Fruit fly (Drosophila melanogaster) whole organism: ENCODE data around the gene CG31955.

Experiments
- CG8478 ChIP-seq: fragments of >200 bp; optimal IDR thresholded peaks from 2 replicates; lab custom pipeline; 2018; ENCODE audit warnings: inconsistent platforms
- Dll ChIP-seq: fragments of >200 bp; optimal IDR thresholded peaks from 2 replicates; lab custom pipeline; 2017
- EcR ChIP-seq, 2 experiments: fragments of >200 bp; optimal IDR thresholded peaks; 2 replicates each; lab custom pipeline; 2017; ENCODE audit warnings: missing biosample characterization in 2 of 2, missing genetic modification characterization in 2 of 2, missing genetic modification reagents in 2 of 2
- pan ChIP-seq: fragments of >200 bp; optimal IDR thresholded peaks from 2 replicates; lab custom pipeline; 2017
- psq ChIP-seq: fragments of >200 bp; optimal IDR thresholded peaks from 2 replicates; lab custom pipeline; 2017
- usp ChIP-seq: fragments of >200 bp; optimal IDR thresholded peaks from 2 replicates; lab custom pipeline; 2017; ENCODE audit warnings: missing biosample characterization, missing genetic modification characterization, mixed read lengths

Gene CG31955

DNA sequence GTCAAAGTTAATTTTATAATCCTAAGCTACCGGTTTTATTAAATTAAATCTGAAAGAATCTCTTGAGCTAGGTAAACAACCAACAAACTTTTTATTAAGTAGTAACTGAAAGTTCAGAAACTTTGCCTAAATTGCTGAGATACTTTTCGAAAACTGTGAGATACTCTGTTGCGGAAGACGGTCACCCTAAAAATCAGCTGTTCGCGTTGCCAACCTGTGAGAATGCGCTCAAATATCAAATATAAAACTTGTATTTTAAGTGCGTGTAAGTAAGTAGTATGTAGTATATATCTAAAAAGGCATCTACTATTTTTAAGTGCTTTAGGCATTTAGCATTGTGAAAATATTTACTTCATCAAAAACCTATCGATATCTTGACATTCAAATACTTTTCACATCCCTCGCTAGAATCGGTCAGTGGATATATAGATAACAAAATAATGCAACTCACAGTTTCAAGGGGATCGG is at the start of gene CG31955, which contains the start of gene CG2818:
Gene CG31955, minus strand, starts transcription at position 157 of the 468 bp plus-strand sequence.
Gene CG2818, plus strand, starts transcription at position 412 of the 468 bp plus-strand sequence.
- TF ChIP-seq psq (lab: Kevin White, UChicago), result no peak
- no peak for TF ChIP-seq usp (GFP tag; lab: Kevin White, UChicago)
- TF ChIP-seq pan (lab: Kevin White, UChicago), result no peak
- no peak for TF ChIP-seq CG8478 (lab: Kevin White, UChicago)
- TF ChIP-seq EcR (GFP tag; optimal IDR thresholded peaks at IDR 0.05; lab: Kevin White, UChicago), result no peak
- no peak for TF ChIP-seq Dll (lab: Kevin White, UChicago)

DNA sequence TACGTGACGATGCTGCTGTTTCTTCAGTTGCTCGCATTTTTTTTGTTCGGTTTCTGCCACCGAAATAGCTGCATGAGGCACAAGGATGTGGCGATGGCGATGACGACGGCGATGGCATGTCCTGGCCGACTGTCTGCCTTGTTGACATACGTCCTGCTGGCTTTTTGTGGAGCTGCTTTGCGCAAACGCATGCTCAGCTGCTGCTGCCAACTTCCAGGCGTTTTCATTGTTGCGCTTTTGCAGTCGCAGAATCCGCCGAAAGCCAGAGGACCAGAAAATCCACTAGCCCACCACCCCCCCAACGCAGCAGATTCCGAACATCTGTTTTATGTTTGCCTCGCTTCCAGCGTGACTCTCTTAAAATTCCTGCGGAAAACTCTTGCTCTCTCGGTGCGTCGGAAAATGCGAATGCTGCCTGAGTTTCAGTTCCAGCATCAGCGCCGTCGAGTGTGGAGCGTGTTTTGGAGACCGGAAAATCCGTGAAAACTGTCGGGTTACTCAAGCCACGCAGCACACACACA is 44.0 kb upstream of the CG31955 start, which contains the start of gene CG43707:
Gene CG43707, plus strand, starts transcription at position 426 of the 521 bp plus-strand sequence.
- TF ChIP-seq EcR (GFP tag; optimal IDR thresholded peaks at IDR 0.05; lab: Kevin White, UChicago) (no peak), psq (lab: Kevin White, UChicago) (no peak), pan (lab: Kevin White, UChicago) (no peak)

DNA sequence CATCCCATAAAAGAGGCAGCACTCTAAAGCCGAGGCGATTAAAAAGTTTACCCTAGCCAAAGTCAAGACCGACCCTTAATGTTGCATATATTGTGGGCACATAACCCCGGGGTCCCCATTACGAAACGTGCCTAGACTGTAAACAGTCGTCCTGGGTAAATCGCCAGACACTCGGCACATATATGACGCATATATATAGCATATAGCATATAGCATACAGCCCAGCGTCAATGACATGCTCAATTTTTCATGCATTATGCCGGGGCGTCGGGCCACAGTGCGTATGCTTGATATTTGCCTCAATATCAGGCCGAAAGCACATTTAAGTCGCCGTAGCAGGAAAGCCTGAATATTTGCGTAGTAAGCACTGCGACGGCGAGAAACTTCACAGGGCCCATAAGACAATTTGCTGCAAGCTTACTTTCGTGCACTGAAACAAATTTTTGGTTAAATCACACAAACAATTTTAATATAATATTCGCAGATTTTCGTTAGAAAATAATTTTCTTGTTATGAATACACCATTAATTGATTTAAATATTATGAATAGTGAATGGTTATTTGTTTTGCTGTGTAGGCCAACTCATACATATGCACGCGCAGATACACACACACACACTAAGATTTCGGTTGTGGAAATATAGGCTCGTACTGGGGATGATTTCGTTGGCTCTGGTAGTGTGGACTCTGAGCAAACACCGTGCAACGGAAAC is 42.1 kb upstream of the CG31955 start:
- TF ChIP-seq CG8478 (lab: Kevin White, UChicago) (no peak), pan (lab: Kevin White, UChicago) (no peak), EcR (GFP tag; optimal IDR thresholded peaks at IDR 0.05; lab: Kevin White, UChicago) (no peak), psq (lab: Kevin White, UChicago) (no peak), Dll (lab: Kevin White, UChicago) (no peak), usp (GFP tag; lab: Kevin White, UChicago) (no peak)

DNA sequence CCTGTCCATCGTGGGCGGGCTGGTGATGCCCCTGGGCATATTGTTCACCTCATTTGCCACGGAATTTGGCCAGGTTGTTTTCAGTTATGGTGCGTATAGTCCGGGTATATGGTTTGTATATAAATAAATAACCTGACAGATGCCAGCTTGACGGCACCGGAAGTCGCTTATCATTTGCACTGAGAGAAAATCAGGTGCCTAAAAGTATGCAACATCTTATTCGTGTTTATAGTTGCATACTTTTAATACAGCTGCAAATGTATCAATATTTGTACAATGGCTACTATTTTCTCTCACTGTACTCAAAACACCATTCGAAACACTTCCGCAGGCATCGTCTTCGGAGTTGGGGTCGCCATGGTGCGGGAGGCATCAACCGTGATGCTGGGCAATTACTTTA is 35.8 kb upstream of the CG31955 start:
- TF ChIP-seq EcR (GFP tag; optimal IDR thresholded peaks at IDR 0.05; lab: Kevin White, UChicago), result no peak
- no peak for TF ChIP-seq psq (lab: Kevin White, UChicago)
- no peak for TF ChIP-seq Dll (lab: Kevin White, UChicago)
- TF ChIP-seq CG8478 (lab: Kevin White, UChicago), result no peak
- no peak for TF ChIP-seq pan (lab: Kevin White, UChicago)
- no peak for TF ChIP-seq usp (GFP tag; lab: Kevin White, UChicago)

DNA sequence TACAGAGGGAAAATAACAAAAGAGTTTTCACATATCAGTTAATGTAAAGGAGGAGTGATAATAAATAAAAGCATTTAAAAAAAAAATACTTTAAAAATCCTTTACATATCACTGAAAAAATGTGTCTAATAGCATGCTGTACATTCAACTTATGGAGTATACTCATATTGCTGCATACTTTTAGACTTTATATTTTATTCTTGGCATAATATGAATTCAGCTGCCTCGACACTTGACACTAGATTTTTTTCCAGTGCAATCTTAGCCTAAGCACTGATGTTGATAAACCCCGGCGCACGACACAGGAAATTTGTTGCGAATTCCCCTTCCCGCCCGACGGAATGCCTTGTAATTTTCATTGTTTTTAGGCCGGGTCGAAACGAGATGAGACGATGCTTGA is 27.5 kb upstream of the CG31955 start:
- TF ChIP-seq pan (lab: Kevin White, UChicago) (no peak), usp (GFP tag; lab: Kevin White, UChicago) (no peak), psq (lab: Kevin White, UChicago) (no peak), CG8478 (lab: Kevin White, UChicago) (no peak), EcR (GFP tag; optimal IDR thresholded peaks at IDR 0.05; lab: Kevin White, UChicago) (no peak), Dll (lab: Kevin White, UChicago) (no peak)

DNA sequence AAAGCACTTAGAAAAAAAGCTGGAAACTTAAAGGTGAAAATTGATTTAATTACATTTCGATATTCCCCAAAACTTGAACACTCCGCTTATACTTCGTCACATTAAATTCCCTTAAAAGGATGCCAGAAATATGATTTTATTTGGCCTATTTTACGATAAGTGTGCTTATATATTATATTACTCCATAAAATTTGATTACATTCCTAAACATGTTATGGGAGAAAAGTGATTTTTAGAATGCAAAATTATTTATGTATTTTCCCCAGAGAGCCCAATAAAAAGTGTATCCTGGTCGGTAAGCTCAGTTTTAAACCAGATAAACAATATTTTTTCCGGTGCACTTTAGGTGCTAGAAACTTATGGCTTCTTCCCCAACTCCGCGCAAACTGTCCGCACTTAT is 24.8 kb upstream of the CG31955 start:
- TF ChIP-seq psq (lab: Kevin White, UChicago) (no peak), pan (lab: Kevin White, UChicago) (no peak), Dll (lab: Kevin White, UChicago) (no peak), EcR (GFP tag; optimal IDR thresholded peaks at IDR 0.05; lab: Kevin White, UChicago) (no peak), CG8478 (lab: Kevin White, UChicago) (no peak)

DNA sequence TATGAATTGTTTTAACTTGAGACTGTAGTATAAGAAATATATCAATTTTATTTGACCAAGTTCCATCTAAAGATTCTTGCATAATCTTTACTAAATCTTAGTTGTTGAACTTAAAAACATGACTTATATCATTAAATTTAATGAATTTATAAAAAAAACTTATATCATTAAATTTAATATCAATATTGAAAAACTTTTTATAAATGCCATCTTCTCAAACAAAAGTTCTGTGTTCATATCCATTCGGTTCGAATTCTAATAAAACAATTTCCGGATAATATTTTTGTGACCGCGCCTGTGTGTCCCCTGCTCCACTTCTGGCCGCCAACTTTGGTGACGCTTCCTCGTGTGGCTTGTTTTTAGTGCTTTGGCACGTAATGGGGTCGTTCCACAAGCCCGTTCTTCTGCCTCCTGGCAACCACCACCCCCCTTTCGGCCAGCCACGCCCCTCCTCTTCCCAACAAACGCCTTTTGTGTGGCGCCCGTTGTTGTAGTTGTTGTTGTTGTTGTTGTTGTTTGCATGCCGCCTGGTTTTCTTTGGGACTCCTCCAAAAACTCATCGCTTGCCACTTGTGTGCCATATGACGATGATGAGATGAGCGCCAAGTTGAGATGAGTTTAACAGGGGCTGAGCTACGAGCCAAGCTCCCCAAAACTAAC is 24.2 kb upstream of the CG31955 start:
- no peak for TF ChIP-seq usp (GFP tag; lab: Kevin White, UChicago)
- TF ChIP-seq CG8478 (lab: Kevin White, UChicago), result no peak
- TF ChIP-seq psq (lab: Kevin White, UChicago), result no peak

DNA sequence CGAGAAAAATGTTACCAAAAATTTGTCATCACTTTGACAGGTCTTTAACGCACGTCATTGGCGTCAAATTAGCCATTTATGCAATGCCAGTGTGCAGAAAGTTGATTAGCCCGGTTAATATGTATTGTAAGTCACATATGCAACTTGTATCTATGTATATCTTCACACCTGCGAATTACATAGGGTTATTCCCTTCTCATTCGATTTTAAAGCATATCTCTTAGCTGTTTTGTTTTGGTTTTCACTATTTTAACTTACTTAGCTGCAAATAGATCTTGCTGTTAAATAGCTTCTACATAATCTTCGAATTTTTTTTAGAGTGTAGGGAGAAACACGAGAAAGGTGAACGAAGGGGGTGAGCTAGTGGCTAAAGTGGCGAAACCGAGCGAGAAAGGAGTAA is 18.1 kb upstream of the CG31955 start:
- TF ChIP-seq psq (lab: Kevin White, UChicago) (no peak), Dll (lab: Kevin White, UChicago) (no peak), pan (lab: Kevin White, UChicago) (no peak), EcR (GFP tag; optimal IDR thresholded peaks at IDR 0.05; lab: Kevin White, UChicago) (no peak), usp (GFP tag; lab: Kevin White, UChicago) (no peak), CG8478 (lab: Kevin White, UChicago) (no peak)

DNA sequence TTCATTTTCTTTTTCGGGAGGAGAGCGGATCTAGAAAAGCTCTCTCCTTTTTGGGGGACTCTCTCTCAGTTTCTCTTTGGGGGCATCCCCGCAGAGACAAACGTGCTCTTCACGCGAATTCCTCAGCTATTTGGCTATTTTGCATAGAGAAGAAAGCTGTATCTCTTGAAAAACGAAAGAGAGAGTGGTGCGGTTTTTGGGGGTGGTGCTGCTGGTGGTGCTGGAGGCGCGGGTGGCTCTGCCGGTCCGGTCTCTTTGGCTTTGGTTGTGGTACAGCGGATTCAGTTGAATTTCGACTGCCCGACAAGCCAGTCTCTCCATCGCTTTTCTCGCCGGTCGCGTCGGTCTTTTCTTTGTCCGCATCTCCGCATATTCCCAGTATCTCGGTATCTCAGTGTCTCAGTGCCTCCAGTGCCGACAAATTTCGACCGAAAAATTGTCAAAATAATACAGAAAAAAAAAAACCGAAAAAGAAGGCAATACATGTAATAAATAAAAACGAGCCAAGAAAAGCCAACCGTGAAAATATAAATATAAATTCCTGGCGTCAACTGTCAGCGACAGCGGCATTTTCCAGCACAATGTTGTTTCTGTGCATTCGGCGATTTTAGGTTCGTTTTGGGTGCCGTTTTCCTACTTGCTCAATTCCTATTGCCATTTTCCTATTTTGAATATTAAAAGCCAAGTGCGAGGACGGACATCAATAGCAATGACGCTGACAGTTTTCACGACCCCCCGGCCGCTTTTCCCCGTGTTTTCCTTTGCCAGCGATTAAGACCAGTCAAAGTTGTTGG is 17.5 kb upstream of the CG31955 start, which contains the start of gene CG10019:
Gene CG10019, plus strand, starts transcription at position 285 of the 794 bp plus-strand sequence.
- no peak for TF ChIP-seq usp (GFP tag; lab: Kevin White, UChicago)
- TF ChIP-seq Dll (lab: Kevin White, UChicago), result peak; percentile 70
- no peak for TF ChIP-seq pan (lab: Kevin White, UChicago)
- TF ChIP-seq CG8478 (lab: Kevin White, UChicago), result no peak
- TF ChIP-seq psq (lab: Kevin White, UChicago), result no peak
- no peak for TF ChIP-seq EcR (GFP tag; optimal IDR thresholded peaks at IDR 0.05; lab: Kevin White, UChicago)

DNA sequence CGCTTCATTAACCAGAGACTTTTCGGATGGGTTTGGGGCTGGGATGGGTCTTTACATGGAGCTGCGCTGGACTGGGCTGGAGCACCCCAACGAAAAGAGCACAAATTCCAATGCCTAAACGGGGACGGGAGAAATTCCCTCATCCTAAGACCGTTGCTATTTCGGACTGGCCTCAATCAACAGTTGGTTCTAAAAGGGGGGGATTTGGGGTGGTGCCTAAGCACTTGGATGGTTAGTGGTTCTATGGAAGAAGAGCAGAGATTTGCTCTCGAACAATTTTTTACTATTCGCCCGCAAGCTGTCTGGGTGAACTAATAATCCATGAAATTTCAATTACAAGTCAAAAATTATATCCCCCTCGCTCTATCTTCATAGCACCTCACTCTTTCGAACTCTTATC is 16.7 kb upstream of the CG31955 start:
- TF ChIP-seq pan (lab: Kevin White, UChicago) (no peak), CG8478 (lab: Kevin White, UChicago) (no peak), usp (GFP tag; lab: Kevin White, UChicago) (no peak), psq (lab: Kevin White, UChicago) (no peak), EcR (GFP tag; optimal IDR thresholded peaks at IDR 0.05; lab: Kevin White, UChicago) (no peak), Dll (lab: Kevin White, UChicago) (no peak)
